Worm (Caenorhabditis elegans) whole organism, midembryonic: Measurements from ENCODE around the gene C33E10.1.

ENCODE experiments used
- T22C8.4 ChIP-seq: fragments of 200-800 bp; sonication (Bioruptor generic); IDR thresholded peaks from 2 replicates; pipeline ENCODE4 v1.3.6; 2022; ENCODE audit warnings: missing genetic modification characterization, missing compliant biosample characterization
- cog-1 ChIP-seq: sonication (generic microtip); optimal IDR thresholded peaks from 2 replicates; lab custom pipeline; 2016; ENCODE audit warnings: missing genetic modification characterization, missing compliant biosample characterization
- flt-1 ChIP-seq: fragments of 200-800 bp; sonication (Bioruptor generic); IDR thresholded peaks from 2 replicates; pipeline ENCODE4 v1.3.6; 2022; ENCODE audit warnings: missing genetic modification characterization, missing compliant biosample characterization
- klf-2 ChIP-seq: fragments of 200-800 bp; sonication (Bioruptor generic); conservative IDR thresholded peaks from 2 replicates; pipeline ENCODE4 v1.3.6; 2022; ENCODE audit warnings: missing genetic modification reagents, missing genetic modification characterization, missing compliant biosample characterization
- med-1 ChIP-seq: sonication (generic microtip); optimal IDR thresholded peaks from 2 replicates; lab custom pipeline; 2017; ENCODE audit warnings: missing genetic modification characterization, mild to moderate bottlenecking, missing compliant biosample characterization, antibody characterized with exemption, missing genetic modification reagents; ENCODE audit not compliant: insufficient read depth
- ref-1 ChIP-seq: fragments of 200-800 bp; sonication (Bioruptor generic); conservative IDR thresholded peaks from 2 replicates; pipeline ENCODE4 v1.3.6; 2022; ENCODE audit warnings: missing genetic modification reagents, missing genetic modification characterization, missing compliant biosample characterization
- tab-1 ChIP-seq: fragments of 200-800 bp; sonication (Bioruptor generic); IDR thresholded peaks from 2 replicates; pipeline ENCODE4 v1.3.6; 2022; ENCODE audit warnings: missing genetic modification characterization, missing compliant biosample characterization
- ztf-23 ChIP-seq: fragments of 200-800 bp; sonication (Bioruptor generic); IDR thresholded peaks from 2 replicates; pipeline ENCODE4 v1.3.6; 2022; ENCODE audit warnings: missing genetic modification reagents, missing genetic modification characterization, missing compliant biosample characterization
- ztf-29 ChIP-seq: fragments of 200-800 bp; sonication (Bioruptor generic); IDR thresholded peaks from 2 replicates; pipeline ENCODE4 v1.3.6; 2022; ENCODE audit warnings: missing genetic modification reagents, missing genetic modification characterization, missing compliant biosample characterization

Gene C33E10.1

DNA sequence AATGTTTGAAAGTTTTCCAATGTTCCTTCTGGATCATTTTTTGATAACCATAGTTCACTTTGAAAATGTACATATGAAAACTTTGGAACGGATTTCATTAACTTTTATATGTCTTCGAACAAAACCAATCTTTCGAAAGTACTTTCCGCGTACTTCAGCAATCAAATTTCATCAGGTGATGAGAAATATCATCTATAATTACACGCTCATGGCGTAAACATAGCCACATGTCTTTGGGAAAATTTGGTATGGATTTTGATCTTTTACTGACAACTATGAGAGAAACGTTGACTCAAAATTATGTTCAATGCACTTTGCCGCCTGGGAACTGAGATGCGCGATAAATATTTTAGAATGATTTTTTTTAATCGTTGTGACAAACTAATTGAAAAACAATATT is 33.9 kb downstream of the C33E10.1 start:
- TF ChIP-seq ztf-29 (GFP tag; lab: Robert Waterston, UW) (no peak), T22C8.4 (GFP tag; lab: Robert Waterston, UW) (no peak), klf-2 (no peak), ztf-23 (GFP tag; lab: Robert Waterston, UW) (no peak), tab-1 (no peak), flt-1 (GFP tag; lab: Robert Waterston, UW) (no peak), med-1 (GFP tag; lab: Kevin White, UChicago) (no peak), ref-1 (GFP tag; lab: Robert Waterston, UW) (no peak), cog-1 (no peak)

DNA sequence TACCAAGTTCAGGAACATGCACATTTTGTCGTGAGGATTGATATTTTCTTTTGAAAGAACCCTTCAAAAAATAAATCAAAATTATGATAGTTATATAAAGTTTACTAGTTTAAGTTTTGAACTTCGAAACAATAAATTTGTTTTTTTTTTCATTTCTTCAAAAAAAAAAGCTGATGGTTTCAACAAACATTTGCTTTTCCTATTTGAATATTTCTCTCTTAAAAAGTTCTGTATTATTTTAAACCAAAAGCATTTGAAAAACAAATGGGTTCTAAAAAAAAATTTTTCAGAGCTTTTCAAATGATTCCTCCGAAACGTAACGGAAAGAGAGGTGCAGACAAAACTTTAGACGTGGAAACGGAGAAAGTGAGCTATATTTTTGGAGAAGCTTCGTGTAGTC is 35.5 kb downstream of the C33E10.1 start, which contains the start of gene C53C11.1:
Gene C53C11.1, plus strand, starts transcription at position 301 of the 400 bp plus-strand sequence.
- TF ChIP-seq flt-1 (GFP tag; lab: Robert Waterston, UW) (no peak), cog-1 (no peak), tab-1 (no peak), ztf-23 (GFP tag; lab: Robert Waterston, UW) (no peak), klf-2 (no peak), T22C8.4 (GFP tag; lab: Robert Waterston, UW) (no peak), ref-1 (GFP tag; lab: Robert Waterston, UW) (no peak), med-1 (GFP tag; lab: Kevin White, UChicago) (no peak), ztf-29 (GFP tag; lab: Robert Waterston, UW) (no peak)

DNA sequence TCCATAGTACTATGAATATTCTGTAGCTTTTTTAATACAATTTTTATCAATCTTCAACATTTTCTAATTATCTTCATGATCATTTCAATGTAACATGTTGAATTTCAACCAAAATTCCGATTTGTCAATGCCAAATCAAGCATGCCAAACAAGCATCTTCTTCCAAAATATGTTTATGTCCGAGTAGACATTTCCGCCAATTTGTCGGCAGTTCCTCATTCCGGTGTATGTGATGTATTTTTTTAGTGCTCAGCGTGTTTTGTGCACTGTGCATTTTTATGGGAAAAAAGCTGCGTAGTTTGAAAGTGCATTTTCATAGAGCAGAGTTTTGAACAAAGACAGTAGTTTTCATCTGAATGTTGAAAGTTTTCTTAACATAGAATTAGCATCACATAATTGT is 44.4 kb downstream of the C33E10.1 start:
- TF ChIP-seq ref-1 (GFP tag; lab: Robert Waterston, UW) (no peak), ztf-23 (GFP tag; lab: Robert Waterston, UW) (no peak), flt-1 (GFP tag; lab: Robert Waterston, UW) (no peak), cog-1 (no peak), T22C8.4 (GFP tag; lab: Robert Waterston, UW) (no peak), med-1 (GFP tag; lab: Kevin White, UChicago) (no peak), klf-2 (no peak), ztf-29 (GFP tag; lab: Robert Waterston, UW) (no peak), tab-1 (no peak)

- TF ChIP-seq tab-1 (no peak), flt-1 (GFP tag; lab: Robert Waterston, UW) (no peak), cog-1 (no peak), ztf-23 (GFP tag; lab: Robert Waterston, UW) (no peak), klf-2 (no peak), ztf-29 (GFP tag; lab: Robert Waterston, UW) (no peak), ref-1 (GFP tag; lab: Robert Waterston, UW) (no peak), med-1 (GFP tag; lab: Kevin White, UChicago) (no peak), T22C8.4 (GFP tag; lab: Robert Waterston, UW) (no peak)
Observed at ce11 chrX:17352098-17352497, 47.1 kb downstream of the C33E10.1 start.

- TF ChIP-seq klf-2 (no peak), ztf-23 (GFP tag; lab: Robert Waterston, UW) (no peak), ref-1 (GFP tag; lab: Robert Waterston, UW) (no peak), med-1 (GFP tag; lab: Kevin White, UChicago) (no peak), T22C8.4 (GFP tag; lab: Robert Waterston, UW) (no peak), tab-1 (no peak), ztf-29 (GFP tag; lab: Robert Waterston, UW) (no peak)
Observed at ce11 chrX:17355462-17355861, 50.4 kb downstream of the C33E10.1 start.
